Fruit fly (Drosophila melanogaster) whole organism: ENCODE measurements around the gene Eogt.

ENCODE experiments used
- CG8478 ChIP-seq: fragments of >200 bp; optimal IDR thresholded peaks from 2 replicates; lab custom pipeline; 2018; ENCODE audit warnings: inconsistent platforms
- Dll ChIP-seq: fragments of >200 bp; optimal IDR thresholded peaks from 2 replicates; lab custom pipeline; 2017
- pan ChIP-seq: fragments of >200 bp; optimal IDR thresholded peaks from 2 replicates; lab custom pipeline; 2017
- psq ChIP-seq: fragments of >200 bp; optimal IDR thresholded peaks from 2 replicates; lab custom pipeline; 2017
- usp ChIP-seq: fragments of >200 bp; optimal IDR thresholded peaks from 2 replicates; lab custom pipeline; 2017; ENCODE audit warnings: missing biosample characterization, missing genetic modification characterization, mixed read lengths

dm6 chr2L:2417865-2418264 is 37.0 kb downstream of the Eogt start, which contains the start of gene CG34448:
- no peak for TF ChIP-seq pan
- no peak for TF ChIP-seq Dll (lab: Kevin White, UChicago)
- TF ChIP-seq usp (GFP tag; lab: Kevin White, UChicago) = no peak
- TF ChIP-seq CG8478 = no peak
- no peak for TF ChIP-seq psq (lab: Kevin White, UChicago)
